Fruit fly (Drosophila melanogaster) whole organism, prepupa: ENCODE measurements around the gene CG5162.
A peak's percentile ranks its signal among the peaks of the same experiment; 100 is the strongest.

Experiments
- Blimp-1 ChIP-seq: fragments of 200-800 bp; sonication (Bioruptor generic); optimal IDR thresholded peaks from 3 replicates; lab custom pipeline; 2017; ENCODE audit warnings: missing biosample characterization, missing genetic modification characterization, mild to moderate bottlenecking, moderate library complexity, missing genetic modification reagents
- CG10631 ChIP-seq: fragments of 200-800 bp; sonication (Bioruptor generic); optimal IDR thresholded peaks from 2 replicates; lab custom pipeline; 2016; ENCODE audit warnings: missing biosample characterization, missing genetic modification characterization
- CG10669 ChIP-seq: fragments of 200-800 bp; sonication (Bioruptor generic); optimal IDR thresholded peaks from 3 replicates; lab custom pipeline; 2018; ENCODE audit warnings: missing biosample characterization, mild to moderate bottlenecking, missing genetic modification characterization, moderate library complexity
- CG11294 ChIP-seq: fragments of 200-800 bp; sonication (Bioruptor generic); IDR thresholded peaks from 2 replicates; pipeline ENCODE4 v1.3.6; 2022; ENCODE audit warnings: missing biosample characterization, missing genetic modification characterization
- CG11902 ChIP-seq: fragments of 200-800 bp; sonication (Bioruptor generic); optimal IDR thresholded peaks from 3 replicates; lab custom pipeline; 2016; ENCODE audit warnings: missing biosample characterization, missing genetic modification characterization
- CG1621 ChIP-seq: fragments of 200-800 bp; sonication (Bioruptor generic); optimal IDR thresholded peaks from 3 replicates; lab custom pipeline; 2018; ENCODE audit warnings: missing biosample characterization, mild to moderate bottlenecking, missing genetic modification characterization
- CG16779 ChIP-seq: fragments of 200-800 bp; sonication (Bioruptor generic); optimal IDR thresholded peaks from 3 replicates; lab custom pipeline; 2017; ENCODE audit warnings: missing biosample characterization, mild to moderate bottlenecking, missing genetic modification characterization
- CG31627 ChIP-seq: fragments of 200-800 bp; sonication (Bioruptor generic); optimal IDR thresholded peaks from 3 replicates; lab custom pipeline; 2016; ENCODE audit warnings: missing biosample characterization, missing genetic modification characterization
- CG34406 ChIP-seq: fragments of 200-800 bp; sonication (Bioruptor generic); optimal IDR thresholded peaks from 3 replicates; lab custom pipeline; 2016; ENCODE audit warnings: missing biosample characterization, missing genetic modification characterization
- CG3919 ChIP-seq: fragments of 200-800 bp; sonication (Bioruptor generic); optimal IDR thresholded peaks from 3 replicates; lab custom pipeline; 2016; ENCODE audit warnings: missing biosample characterization, missing genetic modification characterization
- CG4318 ChIP-seq: fragments of 200-800 bp; sonication (Bioruptor generic); optimal IDR thresholded peaks from 3 replicates; lab custom pipeline; 2017; ENCODE audit warnings: missing biosample characterization, mild to moderate bottlenecking, missing genetic modification characterization
- CG6163 ChIP-seq: fragments of 200-800 bp; sonication (Bioruptor generic); IDR thresholded peaks from 3 replicates; pipeline ENCODE4 v1.3.6; 2022; ENCODE audit warnings: missing biosample characterization, missing genetic modification characterization
- CG6792 ChIP-seq: fragments of 200-800 bp; sonication (Bioruptor generic); optimal IDR thresholded peaks from 3 replicates; lab custom pipeline; 2016; ENCODE audit warnings: missing biosample characterization, missing genetic modification characterization
- CG6808 ChIP-seq: fragments of 200-800 bp; sonication (Bioruptor generic); optimal IDR thresholded peaks from 3 replicates; lab custom pipeline; 2017; ENCODE audit warnings: missing biosample characterization, missing genetic modification characterization, mild to moderate bottlenecking, moderate library complexity, missing genetic modification reagents
- CG8319 ChIP-seq: fragments of 200-800 bp; sonication (Bioruptor generic); optimal IDR thresholded peaks from 3 replicates; lab custom pipeline; 2016; ENCODE audit warnings: missing biosample characterization, missing genetic modification characterization
- CG8632 ChIP-seq: fragments of 200-800 bp; sonication (Bioruptor generic); optimal IDR thresholded peaks from 3 replicates; lab custom pipeline; 2016; ENCODE audit warnings: missing biosample characterization, missing genetic modification characterization
- Eip78C ChIP-seq: fragments of 200-800 bp; sonication (Bioruptor generic); peaks from one replicate; lab custom pipeline; 2016; ENCODE audit warnings: missing biosample characterization, missing genetic modification characterization
- Ets21C ChIP-seq: fragments of 200-800 bp; sonication (Bioruptor generic); optimal IDR thresholded peaks from 3 replicates; lab custom pipeline; 2016; ENCODE audit warnings: missing biosample characterization, missing genetic modification characterization
- Hr39 ChIP-seq: fragments of 200-800 bp; sonication (Bioruptor generic); optimal IDR thresholded peaks from 2 replicates; lab custom pipeline; 2016; ENCODE audit warnings: missing biosample characterization, missing genetic modification characterization
- Lpt ChIP-seq: fragments of 200-800 bp; sonication (Bioruptor generic); optimal IDR thresholded peaks from 3 replicates; lab custom pipeline; 2016; ENCODE audit warnings: missing biosample characterization, missing genetic modification characterization
- Smox ChIP-seq: fragments of 200-800 bp; sonication (Bioruptor generic); optimal IDR thresholded peaks from 3 replicates; lab custom pipeline; 2016; ENCODE audit warnings: missing biosample characterization, missing genetic modification characterization
- Sox15 ChIP-seq: fragments of 200-800 bp; sonication (Bioruptor generic); optimal IDR thresholded peaks from 3 replicates; lab custom pipeline; 2016; ENCODE audit warnings: missing biosample characterization, missing genetic modification characterization
- cyc ChIP-seq: fragments of 200-800 bp; sonication (Bioruptor generic); optimal IDR thresholded peaks from 3 replicates; lab custom pipeline; 2016; ENCODE audit warnings: missing biosample characterization, missing genetic modification characterization
- dac ChIP-seq: fragments of 200-800 bp; sonication (Bioruptor generic); optimal IDR thresholded peaks from 2 replicates; lab custom pipeline; 2017; ENCODE audit warnings: missing biosample characterization, mild to moderate bottlenecking, missing genetic modification characterization
- esn ChIP-seq: fragments of 200-800 bp; sonication (Bioruptor generic); optimal IDR thresholded peaks from 2 replicates; lab custom pipeline; 2016; ENCODE audit warnings: missing biosample characterization, mild to moderate bottlenecking, missing genetic modification characterization, moderate library complexity
- fd59A ChIP-seq: fragments of 200-800 bp; sonication (Bioruptor generic); optimal IDR thresholded peaks from 2 replicates; lab custom pipeline; 2017; ENCODE audit warnings: missing biosample characterization, mild to moderate bottlenecking, missing genetic modification characterization, missing genetic modification reagents
- fd85E ChIP-seq: fragments of 200-800 bp; sonication (Bioruptor generic); optimal IDR thresholded peaks from 3 replicates; lab custom pipeline; 2016; ENCODE audit warnings: missing biosample characterization, missing genetic modification characterization
- fkh ChIP-seq: fragments of 200-800 bp; sonication (Bioruptor generic); optimal IDR thresholded peaks from 3 replicates; lab custom pipeline; 2017; ENCODE audit warnings: missing biosample characterization, mild to moderate bottlenecking, missing genetic modification characterization, moderate library complexity
- lz ChIP-seq: fragments of 200-800 bp; sonication (Bioruptor generic); optimal IDR thresholded peaks from 3 replicates; lab custom pipeline; 2016; ENCODE audit warnings: missing biosample characterization, missing genetic modification characterization
- net ChIP-seq: fragments of 200-800 bp; sonication (Bioruptor generic); optimal IDR thresholded peaks from 3 replicates; lab custom pipeline; 2016; ENCODE audit warnings: missing biosample characterization, missing genetic modification characterization
- pdm3 ChIP-seq: fragments of 200-800 bp; sonication (Bioruptor generic); optimal IDR thresholded peaks from 3 replicates; lab custom pipeline; 2016; ENCODE audit warnings: missing biosample characterization, missing genetic modification characterization
- spab ChIP-seq: fragments of 200-800 bp; sonication (Bioruptor generic); optimal IDR thresholded peaks from 2 replicates; lab custom pipeline; 2017; ENCODE audit warnings: missing biosample characterization, mild to moderate bottlenecking, missing genetic modification characterization, missing genetic modification reagents
- svp ChIP-seq: fragments of 200-800 bp; sonication (Bioruptor generic); peaks from one replicate; lab custom pipeline; 2016; ENCODE audit warnings: missing biosample characterization, missing genetic modification characterization
- topi ChIP-seq: fragments of 200-800 bp; sonication (Bioruptor generic); optimal IDR thresholded peaks from 3 replicates; lab custom pipeline; 2016; ENCODE audit warnings: missing biosample characterization, missing genetic modification characterization

The CG5162 gene

DNA sequence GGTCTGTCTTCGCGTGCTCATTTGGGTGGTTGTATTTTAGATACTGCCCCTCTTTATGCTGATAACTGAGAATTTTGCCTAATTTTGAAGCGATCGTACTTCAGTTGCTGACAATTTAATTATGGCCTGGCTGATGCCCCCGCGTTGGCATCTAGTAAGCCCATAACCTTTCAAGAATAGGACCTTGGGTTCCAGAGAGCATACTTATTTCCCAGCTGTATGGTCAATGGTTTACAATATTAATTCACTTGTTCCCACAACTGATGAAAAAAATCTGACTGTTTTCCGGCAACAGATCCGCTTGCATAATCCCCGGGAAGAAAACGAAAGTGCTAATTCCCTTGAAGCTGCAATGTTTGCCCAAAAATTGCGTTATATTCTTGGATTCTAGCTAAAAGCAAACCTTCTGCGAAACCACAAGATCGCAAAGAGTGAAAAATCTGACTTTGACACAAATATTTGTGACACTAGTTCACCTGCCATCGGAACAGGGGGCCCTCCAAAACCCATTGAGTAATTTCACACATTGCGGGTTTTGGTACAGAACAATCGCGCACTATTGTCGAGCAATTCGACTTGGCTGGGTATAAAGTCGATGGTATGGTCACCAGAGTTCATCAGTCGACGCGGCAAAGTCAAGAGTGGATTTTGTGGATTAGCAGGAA is 12.5 kb upstream of the CG5162 start, which contains the start of the genes TTLL1A and CG5070:
TSS of gene TTLL1A (minus strand) at position 101 of the 665 bp plus-strand sequence.
TSS of gene CG5070 (plus strand) at position 615 of the 665 bp plus-strand sequence.
- TF ChIP-seq CG6163 (GFP tag; lab: Robert Waterston, UW) (no peak), esn (GFP tag; lab: Kevin White, UChicago) (no peak), net (no peak), spab (no peak), CG3919 (no peak), pdm3 (GFP tag; lab: Kevin White, UChicago) (no peak), Sox15 (GFP tag; lab: Kevin White, UChicago) (no peak), Smox (GFP tag; lab: Kevin White, UChicago) (no peak), Eip78C (GFP tag; lab: Kevin White, UChicago) (no peak), CG11294 (GFP tag; lab: Robert Waterston, UW) (no peak), fkh (GFP tag; lab: Kevin White, UChicago) (no peak), CG1621 (tag; lab: Kevin White, UChicago) (no peak), CG8319 (GFP tag; lab: Kevin White, UChicago) (no peak), CG11902 (GFP tag; lab: Kevin White, UChicago) (no peak), CG10631 (GFP tag; lab: Kevin White, UChicago) (no peak), CG34406 (GFP tag; lab: Kevin White, UChicago) (no peak), dac (GFP tag; lab: Kevin White, UChicago) (no peak), CG6808 (GFP tag; lab: Kevin White, UChicago) (no peak)

DNA sequence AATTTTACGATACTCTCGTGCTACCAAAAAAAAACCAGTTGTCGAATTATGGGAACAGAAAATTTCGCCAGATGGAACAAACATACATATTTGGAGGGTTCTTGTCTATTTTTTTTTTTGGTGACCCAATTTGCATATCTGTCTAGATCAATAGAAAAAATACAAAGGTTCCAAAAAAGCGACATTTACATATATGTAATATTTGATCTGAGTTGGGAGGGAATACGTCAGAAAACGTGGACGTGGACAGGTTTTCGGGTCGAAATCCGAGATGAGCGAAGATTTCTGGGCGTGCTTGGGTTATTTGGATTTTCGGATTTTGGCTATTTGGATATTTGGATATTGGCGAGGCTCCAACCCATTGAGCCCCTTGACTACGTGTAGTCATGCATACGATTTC is 10.1 kb upstream of the CG5162 start:
- TF ChIP-seq Sox15 (GFP tag; lab: Kevin White, UChicago), result no peak
- TF ChIP-seq, all 60 proteins: peak for 0

DNA sequence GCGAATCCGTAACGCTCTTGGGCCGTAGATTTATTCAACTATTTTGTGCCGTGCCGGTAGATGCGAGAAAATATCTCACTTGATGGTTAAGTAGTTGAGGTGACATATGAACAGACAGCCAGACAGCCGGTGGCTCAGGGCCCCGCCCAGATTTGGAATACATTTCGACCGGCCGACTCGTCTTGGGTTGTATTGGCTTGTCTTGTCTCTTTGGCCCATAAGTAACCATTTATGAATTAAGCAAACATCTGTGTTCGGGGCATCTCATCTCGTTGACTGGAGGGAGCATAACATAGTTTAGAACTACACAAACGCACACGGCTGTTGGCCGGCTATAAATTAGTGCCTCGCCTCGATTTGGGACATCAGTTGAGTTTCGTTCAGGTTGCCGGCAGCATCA is 9.1 kb upstream of the CG5162 start, which contains the start of gene CG32564:
TSS of gene CG32564 (plus strand) at position 362 of the 400 bp plus-strand sequence.
- TF ChIP-seq cyc (no peak), CG11294 (GFP tag; lab: Robert Waterston, UW) (no peak), svp (GFP tag; lab: Kevin White, UChicago) (no peak), CG4318 (GFP tag; lab: Kevin White, UChicago) (no peak), CG6163 (GFP tag; lab: Robert Waterston, UW) (no peak), fkh (GFP tag; lab: Kevin White, UChicago) (peak; percentile 52)

DNA sequence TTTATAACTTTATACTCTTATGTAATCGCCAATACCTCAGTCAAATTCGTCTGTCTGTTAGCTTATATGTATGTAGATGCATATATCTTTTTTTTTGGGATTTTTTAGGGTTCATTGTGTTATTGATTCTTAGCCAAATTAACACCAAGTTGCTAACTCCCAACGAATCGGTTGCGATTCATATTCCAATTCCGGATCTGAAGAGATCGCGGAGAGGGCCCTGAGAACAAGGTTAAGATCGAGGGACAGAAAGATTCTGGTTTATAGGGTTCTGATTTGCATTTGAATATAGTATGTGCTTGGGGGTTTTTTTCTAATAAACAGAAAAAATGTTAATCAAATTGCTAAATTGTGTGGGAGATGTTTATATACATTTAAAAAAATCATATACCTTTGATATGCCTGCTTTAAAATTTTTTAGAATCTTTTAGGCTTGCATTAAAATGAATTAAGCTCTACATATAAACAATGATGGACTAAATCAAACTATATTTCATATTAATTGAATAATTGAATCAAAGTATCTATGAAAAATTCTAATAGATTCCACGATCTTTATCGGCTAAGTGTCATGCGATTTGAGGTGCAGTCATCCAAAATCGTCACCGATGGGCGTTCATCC is 7.1 kb upstream of the CG5162 start, which contains the start of gene CG32563:
TSS of gene CG32563 (plus strand) at position 572 of the 622 bp plus-strand sequence.
- TF ChIP-seq topi, result no peak
- TF ChIP-seq CG11902 (GFP tag; lab: Kevin White, UChicago), result no peak
- no peak for TF ChIP-seq lz (GFP tag; lab: Kevin White, UChicago)
- TF ChIP-seq CG8319 (GFP tag; lab: Kevin White, UChicago), result no peak
- no peak for TF ChIP-seq CG6808 (GFP tag; lab: Kevin White, UChicago)
- TF ChIP-seq Blimp-1 (GFP tag; lab: Kevin White, UChicago), result no peak
- no peak for TF ChIP-seq CG10669
- no peak for TF ChIP-seq Ets21C (GFP tag; lab: Kevin White, UChicago)
- no peak for TF ChIP-seq CG16779
- no peak for TF ChIP-seq CG31627
- TF ChIP-seq Lpt (GFP tag; lab: Kevin White, UChicago), result no peak
- no peak for TF ChIP-seq Hr39 (GFP tag; lab: Kevin White, UChicago)
- TF ChIP-seq fd85E (GFP tag; lab: Kevin White, UChicago), result no peak
- no peak for TF ChIP-seq Smox (GFP tag; lab: Kevin White, UChicago)
- no peak for TF ChIP-seq fkh (GFP tag; lab: Kevin White, UChicago)
- no peak for TF ChIP-seq CG6792 (GFP tag; lab: Kevin White, UChicago)
- TF ChIP-seq fd59A (GFP tag; lab: Kevin White, UChicago), result no peak
- no peak for TF ChIP-seq CG8632
